Worm (Caenorhabditis elegans): ENCODE measurements around the gene nhr-101.
A peak's percentile ranks its signal among the peaks of the same experiment; 100 is the strongest.

- no peak for TF ChIP-seq sox-2 (GFP tag; IDR thresholded peaks at IDR 0.05)
- TF ChIP-seq che-1 (tag; optimal IDR thresholded peaks at IDR 0.05): no peak
- TF ChIP-seq pqm-1 (tag; optimal IDR thresholded peaks at IDR 0.05): no peak
- TF ChIP-seq pag-3 (tag; optimal IDR thresholded peaks at IDR 0.05; ENCODE audit: borderline replicate concordance): no peak
- no peak for TF ChIP-seq dmd-4 (tag; optimal IDR thresholded peaks at IDR 0.05; ENCODE audit: borderline replicate concordance)
- TF ChIP-seq K02D7.2 (tag; optimal IDR thresholded peaks at IDR 0.05): no peak
- TF ChIP-seq ref-2 (tag; optimal IDR thresholded peaks at IDR 0.05): peak; percentile 14
- TF ChIP-seq tbx-2 (tag; optimal IDR thresholded peaks at IDR 0.05): no peak
- TF ChIP-seq pax-1 (tag; optimal IDR thresholded peaks at IDR 0.05): no peak
- TF ChIP-seq ahr-1 (tag; optimal IDR thresholded peaks at IDR 0.05): no peak
- TF ChIP-seq ceh-34 (tag; optimal IDR thresholded peaks at IDR 0.05): no peak
- no peak for TF ChIP-seq fkh-10 (GFP tag; optimal IDR thresholded peaks at IDR 0.05)
Measured at ce11 chrV:11528633-11529327, 41.5 kb upstream of the nhr-101 start.

All from whole organism, late embryonic.